Fruit fly (Drosophila melanogaster) whole organism, embryonic: ENCODE results near the gene CG6527.

Experiments
- Blimp-1 ChIP-seq: fragments of 200-800 bp; sonication (Bioruptor generic); optimal IDR thresholded peaks from 3 replicates; lab custom pipeline; 2018; ENCODE audit warnings: missing biosample characterization, missing genetic modification characterization, mild to moderate bottlenecking, moderate library complexity, missing genetic modification reagents
- CG10147 ChIP-seq: fragments of 200-800 bp; sonication (Bioruptor generic); optimal IDR thresholded peaks from 2 replicates; lab custom pipeline; 2019; ENCODE audit warnings: missing biosample characterization, mild to moderate bottlenecking, missing genetic modification characterization, moderate library complexity
- CG10462 ChIP-seq: fragments of 200-800 bp; sonication (Bioruptor generic); optimal IDR thresholded peaks from 2 replicates; lab custom pipeline; 2016; ENCODE audit warnings: missing biosample characterization, missing genetic modification characterization
- CG12104 ChIP-seq: fragments of 200-800 bp; sonication (Bioruptor generic); optimal IDR thresholded peaks from 3 replicates; lab custom pipeline; 2016; ENCODE audit warnings: missing biosample characterization, missing genetic modification characterization
- CG1233 ChIP-seq: fragments of 200-800 bp; sonication (Bioruptor generic); optimal IDR thresholded peaks from 4 replicates; lab custom pipeline; 2018; ENCODE audit warnings: missing biosample characterization, mild to moderate bottlenecking, missing genetic modification characterization
- CG13775 ChIP-seq: fragments of 200-800 bp; sonication (Bioruptor generic); optimal IDR thresholded peaks from 3 replicates; lab custom pipeline; 2017; ENCODE audit warnings: missing biosample characterization, mild to moderate bottlenecking, missing genetic modification characterization
- CG15696 ChIP-seq: fragments of 200-800 bp; sonication (Bioruptor generic); optimal IDR thresholded peaks from 2 replicates; lab custom pipeline; 2019; ENCODE audit warnings: missing biosample characterization, mild to moderate bottlenecking, missing genetic modification characterization, moderate library complexity
- CG16863 ChIP-seq: fragments of 200-800 bp; sonication (Bioruptor generic); optimal IDR thresholded peaks from 3 replicates; lab custom pipeline; 2016; ENCODE audit warnings: missing biosample characterization, missing genetic modification characterization
- CG2129 ChIP-seq: fragments of 200-800 bp; sonication (Bioruptor generic); IDR thresholded peaks from 2 replicates; pipeline ENCODE4 v1.3.6; 2022; ENCODE audit warnings: missing biosample characterization, missing genetic modification characterization; ENCODE audit not compliant: partially characterized antibody
- CG31365 ChIP-seq: fragments of 200-800 bp; sonication (Bioruptor generic); optimal IDR thresholded peaks from 2 replicates; lab custom pipeline; 2018; ENCODE audit warnings: missing biosample characterization, mild to moderate bottlenecking, missing genetic modification characterization
- CG32532 ChIP-seq: fragments of 200-800 bp; sonication (Bioruptor generic); IDR thresholded peaks from 2 replicates; pipeline ENCODE4 v1.3.6; 2022; ENCODE audit warnings: missing biosample characterization, missing genetic modification characterization
- CG3407 ChIP-seq: fragments of 200-800 bp; sonication (Bioruptor generic); optimal IDR thresholded peaks from 2 replicates; lab custom pipeline; 2018; ENCODE audit warnings: missing biosample characterization, mild to moderate bottlenecking, missing genetic modification characterization
- CG3726 ChIP-seq: fragments of 200-800 bp; sonication (Bioruptor generic); IDR thresholded peaks from 3 replicates; pipeline ENCODE4, ENCODE4 v1.3.6; 2022; ENCODE audit warnings: missing biosample characterization, missing genetic modification characterization
- CG4730 ChIP-seq: fragments of 200-800 bp; sonication (Bioruptor generic); IDR thresholded peaks from 2 replicates; pipeline ENCODE4 v1.3.6; 2022; ENCODE audit warnings: missing biosample characterization, missing genetic modification characterization
- CG6175 ChIP-seq: fragments of 200-800 bp; sonication (Bioruptor generic); IDR thresholded peaks from 3 replicates; pipeline ENCODE4 v1.3.6; 2022; ENCODE audit warnings: missing biosample characterization, missing genetic modification characterization
- CG6791 ChIP-seq: fragments of 200-800 bp; sonication (Bioruptor generic); IDR thresholded peaks from 3 replicates; pipeline ENCODE4 v1.3.6; 2022; ENCODE audit warnings: missing biosample characterization, missing genetic modification characterization; ENCODE audit not compliant: partially characterized antibody
- CG6813 ChIP-seq: fragments of 200-800 bp; sonication (Bioruptor generic); optimal IDR thresholded peaks from 2 replicates; lab custom pipeline; 2017; ENCODE audit warnings: missing biosample characterization, missing genetic modification characterization, mild to moderate bottlenecking, moderate library complexity, missing genetic modification reagents
- CG8089 ChIP-seq: fragments of 200-800 bp; sonication (Bioruptor generic); optimal IDR thresholded peaks from 3 replicates; lab custom pipeline; 2016; ENCODE audit warnings: missing biosample characterization, missing genetic modification characterization
- CG9876 ChIP-seq: fragments of 200-800 bp; sonication (Bioruptor generic); optimal IDR thresholded peaks from 2 replicates; lab custom pipeline; 2016; ENCODE audit warnings: missing biosample characterization, missing genetic modification characterization
- Fer2 ChIP-seq: fragments of 200-800 bp; sonication (Bioruptor generic); optimal IDR thresholded peaks from 2 replicates; lab custom pipeline; 2018; ENCODE audit warnings: missing biosample characterization, mild to moderate bottlenecking, missing genetic modification characterization, moderate library complexity
- Hey ChIP-seq: fragments of 200-800 bp; sonication (Bioruptor generic); optimal IDR thresholded peaks from 3 replicates; lab custom pipeline; 2018; ENCODE audit warnings: missing biosample characterization, mild to moderate bottlenecking, missing genetic modification characterization
- Kr ChIP-seq: fragments of 200-800 bp; sonication (Bioruptor generic); optimal IDR thresholded peaks from 2 replicates; lab custom pipeline; 2017; ENCODE audit warnings: missing biosample characterization, mild to moderate bottlenecking, missing genetic modification characterization
- Med ChIP-seq: fragments of 200-800 bp; sonication (Bioruptor generic); peaks from one replicate; lab custom pipeline; 2016; ENCODE audit warnings: missing biosample characterization, missing genetic modification characterization, mild to moderate bottlenecking, inconsistent platforms, moderate library complexity
- Rx ChIP-seq: fragments of 200-800 bp; sonication (Bioruptor generic); IDR thresholded peaks from 2 replicates; pipeline ENCODE4 v1.3.6; 2022; ENCODE audit warnings: missing biosample characterization, missing genetic modification characterization
- Taf1 ChIP-seq: fragments of 200-800 bp; sonication (Bioruptor generic); IDR thresholded peaks from 2 replicates; pipeline ENCODE4 v1.3.6; 2022; ENCODE audit warnings: missing biosample characterization, missing genetic modification characterization
- bbx ChIP-seq: fragments of 200-800 bp; sonication (Bioruptor generic); IDR thresholded peaks from 2 replicates; pipeline ENCODE4 v1.3.6; 2022; ENCODE audit warnings: missing biosample characterization, missing genetic modification characterization; ENCODE audit not compliant: partially characterized antibody
- bsh ChIP-seq, 2 experiments: fragments of 200-800 bp; sonication (Bioruptor generic); optimal IDR thresholded peaks; 2 replicates each; lab custom pipeline; 2017 to 2018; ENCODE audit warnings: mild to moderate bottlenecking in 2 of 2, missing biosample characterization in 2 of 2, missing genetic modification characterization in 2 of 2, moderate library complexity in 1 of 2
- btn ChIP-seq: fragments of 200-800 bp; sonication (Bioruptor generic); optimal IDR thresholded peaks from 2 replicates; lab custom pipeline; 2016; ENCODE audit warnings: missing biosample characterization, missing genetic modification characterization
- ci ChIP-seq: fragments of 200-800 bp; sonication (Bioruptor generic); IDR thresholded peaks from 3 replicates; pipeline ENCODE4 v1.3.6; 2022; ENCODE audit warnings: missing biosample characterization, missing genetic modification characterization
- gcm ChIP-seq: fragments of 200-800 bp; sonication (Bioruptor generic); optimal IDR thresholded peaks from 2 replicates; lab custom pipeline; 2019; ENCODE audit warnings: missing biosample characterization, mild to moderate bottlenecking, missing genetic modification characterization, moderate library complexity
- gcm2 ChIP-seq: fragments of 200-800 bp; sonication (Bioruptor generic); optimal IDR thresholded peaks from 2 replicates; lab custom pipeline; 2016; ENCODE audit warnings: missing biosample characterization, missing genetic modification characterization
- hbn ChIP-seq: fragments of 200-800 bp; sonication (Bioruptor generic); IDR thresholded peaks from 2 replicates; pipeline ENCODE4 v1.3.6; 2022; ENCODE audit warnings: missing biosample characterization, missing genetic modification characterization; ENCODE audit not compliant: partially characterized antibody
- hth ChIP-seq: fragments of >200 bp; optimal IDR thresholded peaks from 2 replicates; lab custom pipeline; 2017; ENCODE audit warnings: inconsistent platforms
- kah ChIP-seq: fragments of 200-800 bp; sonication (Bioruptor generic); optimal IDR thresholded peaks from 2 replicates; lab custom pipeline; 2018; ENCODE audit warnings: missing biosample characterization, mild to moderate bottlenecking, missing genetic modification characterization
- kay ChIP-seq: fragments of 200-800 bp; sonication (Bioruptor generic); optimal IDR thresholded peaks from 2 replicates; lab custom pipeline; 2016; ENCODE audit warnings: missing biosample characterization, missing genetic modification characterization
- knrl ChIP-seq: fragments of 200-800 bp; sonication (Bioruptor generic); IDR thresholded peaks from 3 replicates; pipeline ENCODE4 v1.3.6; 2022; ENCODE audit warnings: missing biosample characterization, missing genetic modification characterization; ENCODE audit not compliant: partially characterized antibody
- lola ChIP-seq, 3 experiments: fragments of >200 bp in 2 of 3; fragments of 200-800 bp in 1 of 3; sonication (Bioruptor generic) in 1 of 3; optimal IDR thresholded peaks; 2 replicates each; lab custom pipeline; 2017 to 2019; ENCODE audit warnings: missing biosample characterization in 3 of 3, missing genetic modification characterization in 3 of 3, mild to moderate bottlenecking in 1 of 3, moderate library complexity in 1 of 3
- lov ChIP-seq, 2 experiments: fragments of 200-800 bp in 1 of 2; fragments of >200 bp in 1 of 2; sonication (Bioruptor generic) in 1 of 2; IDR thresholded peaks in 1 of 2; optimal IDR thresholded peaks in 1 of 2; 2 replicates in 1 of 2; 3 replicates in 1 of 2; pipeline versions ENCODE4 v1.3.6 to Lab custom; 2017 to 2022; ENCODE audit warnings: missing biosample characterization in 1 of 2, missing genetic modification characterization in 1 of 2
- nom ChIP-seq: fragments of 200-800 bp; sonication (Bioruptor generic); optimal IDR thresholded peaks from 2 replicates; lab custom pipeline; 2017; ENCODE audit warnings: missing biosample characterization, missing genetic modification characterization, mild to moderate bottlenecking, moderate library complexity, missing genetic modification reagents
- p53 ChIP-seq: fragments of 200-800 bp; sonication (Bioruptor generic); optimal IDR thresholded peaks from 2 replicates; lab custom pipeline; 2016; ENCODE audit warnings: missing biosample characterization, missing genetic modification characterization
- pb ChIP-seq: fragments of 200-800 bp; sonication (Bioruptor generic); optimal IDR thresholded peaks from 3 replicates; lab custom pipeline; 2016; ENCODE audit warnings: missing biosample characterization, missing genetic modification characterization
- psq ChIP-seq: fragments of 200-800 bp; sonication (Bioruptor generic); optimal IDR thresholded peaks from 2 replicates; lab custom pipeline; 2017; ENCODE audit warnings: missing biosample characterization, missing genetic modification characterization
- scrt ChIP-seq: fragments of 200-800 bp; sonication (Bioruptor generic); optimal IDR thresholded peaks from 2 replicates; lab custom pipeline; 2018; ENCODE audit warnings: missing biosample characterization, mild to moderate bottlenecking, missing genetic modification characterization, moderate library complexity
- slbo ChIP-seq: fragments of 200-800 bp; sonication (Bioruptor generic); IDR thresholded peaks from 2 replicates; pipeline ENCODE4 v1.3.6; 2022; ENCODE audit warnings: missing biosample characterization, missing genetic modification characterization
- slou ChIP-seq: fragments of 200-800 bp; sonication (Bioruptor generic); optimal IDR thresholded peaks from 3 replicates; lab custom pipeline; 2016; ENCODE audit warnings: missing biosample characterization, missing genetic modification characterization
- slp2 ChIP-seq: fragments of 200-800 bp; sonication (Bioruptor generic); optimal IDR thresholded peaks from 2 replicates; lab custom pipeline; 2016; ENCODE audit warnings: missing biosample characterization, missing genetic modification characterization
- so ChIP-seq: fragments of 200-800 bp; sonication (Bioruptor generic); IDR thresholded peaks from 3 replicates; pipeline ENCODE4 v1.3.6; 2022; ENCODE audit warnings: missing biosample characterization, missing genetic modification characterization
- twi ChIP-seq: fragments of 200-800 bp; optimal IDR thresholded peaks from 2 replicates; lab custom pipeline; 2019; ENCODE audit warnings: missing biosample characterization, mild to moderate bottlenecking, missing genetic modification characterization, moderate library complexity
- z ChIP-seq: fragments of 200-800 bp; sonication (Bioruptor generic); IDR thresholded peaks from 3 replicates; pipeline ENCODE4 v1.3.6; 2022; ENCODE audit warnings: missing biosample characterization, missing genetic modification characterization

Gene CG6527

DNA sequence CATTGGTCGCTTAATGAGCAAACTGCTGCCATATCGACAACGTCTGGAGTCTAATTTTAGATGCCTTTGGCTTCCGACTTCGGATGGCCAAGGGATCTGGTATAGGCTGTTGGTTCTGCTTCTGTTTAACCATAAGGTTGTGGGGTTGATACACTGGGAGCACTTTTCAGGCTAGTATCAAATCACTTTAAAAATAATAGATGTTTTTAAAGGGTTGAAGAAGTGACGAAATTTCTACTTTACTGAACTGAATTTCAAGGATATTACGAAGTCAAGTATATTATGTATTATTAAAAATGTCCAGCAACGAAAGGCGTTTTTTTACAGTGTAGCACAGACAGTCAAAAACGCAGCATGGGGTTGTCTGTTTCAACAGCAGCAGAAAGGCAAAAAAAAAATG lies 4.4 kb downstream of the CG6527 start (continued):
- peak; percentile 60 for TF ChIP-seq slp2 (GFP tag; lab: Kevin White, UChicago)
- peak; percentile 96 for TF ChIP-seq Med (GFP tag; lab: Kevin White, UChicago)
- peak; percentile 79 for TF ChIP-seq CG1233
- TF ChIP-seq CG10462 (GFP tag; lab: Kevin White, UChicago) = peak; percentile 48
- TF ChIP-seq lola (GFP tag; optimal IDR thresholded peaks at IDR 0.05; lab: Kevin White, UChicago) = peak in 1 of 3 experiments; percentile 84
- TF ChIP-seq hbn = no peak
- TF ChIP-seq CG32532 = peak; percentile 61; the same call in 1 of the 2 replicates
- peak; percentile 16 for TF ChIP-seq p53 (GFP tag; lab: Kevin White, UChicago)
- peak; percentile 26 for TF ChIP-seq Fer2 (tag; lab: Kevin White, UChicago)
- TF ChIP-seq Rx (GFP tag; lab: Robert Waterston, UW) = peak; percentile 78
- TF ChIP-seq slbo (GFP tag; lab: Robert Waterston, UW) = peak; percentile 69
- TF ChIP-seq ci (GFP tag; lab: Robert Waterston, UW) = peak; percentile 90
- peak; percentile 32 for TF ChIP-seq gcm2 (GFP tag; lab: Kevin White, UChicago)
- TF ChIP-seq slou (GFP tag; lab: Kevin White, UChicago) = no peak
- TF ChIP-seq lov (optimal IDR thresholded peaks at IDR 0.05; lab: Kevin White, UChicago) = no peak
- TF ChIP-seq lov (GFP tag; IDR thresholded peaks at IDR 0.05; lab: Robert Waterston, UW) = peak; percentile 83; the same call in 2 of the 3 replicates
- TF ChIP-seq kah (GFP tag; lab: Kevin White, UChicago) = peak; percentile 67
- no peak for TF ChIP-seq bbx
- peak; percentile 48 for TF ChIP-seq kay (GFP tag; lab: Kevin White, UChicago)
- TF ChIP-seq Taf1 = peak; percentile 29; the same call in 1 of the 2 replicates
- peak; percentile 82 for TF ChIP-seq gcm (GFP tag; lab: Kevin White, UChicago)
- TF ChIP-seq CG16863 (GFP tag; lab: Kevin White, UChicago) = peak; percentile 67
- TF ChIP-seq CG3726 (GFP tag; lab: Robert Waterston, UW) = no peak
- no peak for TF ChIP-seq CG6791 (GFP tag; lab: Robert Waterston, UW)
- TF ChIP-seq CG8089 (GFP tag; lab: Kevin White, UChicago) = peak; percentile 68
- TF ChIP-seq so = peak; percentile 81; the same call in 2 of the 3 replicates
- no peak for TF ChIP-seq CG9876
- peak; percentile 57 for TF ChIP-seq Kr
- TF ChIP-seq Hey (tag; lab: Kevin White, UChicago) = no peak
- peak; percentile 94 for TF ChIP-seq CG15696 (tag; lab: Kevin White, UChicago)
- no peak for TF ChIP-seq knrl (GFP tag; lab: Robert Waterston, UW)
- TF ChIP-seq twi (tag; lab: Kevin White, UChicago) = peak; percentile 96
- peak; percentile 77 for TF ChIP-seq CG12104
- peak; percentile 59; the same call in 1 of the 2 replicates for TF ChIP-seq CG4730 (GFP tag; lab: Robert Waterston, UW)
- peak; percentile 46; the same call in 1 of the 3 replicates for TF ChIP-seq CG6175 (GFP tag; lab: Robert Waterston, UW)
- TF ChIP-seq CG6813 (GFP tag; lab: Kevin White, UChicago) = peak; percentile 90
- peak; percentile 56 for TF ChIP-seq scrt
- TF ChIP-seq hth = no peak
- peak; percentile 80 for TF ChIP-seq CG3407 (GFP tag; lab: Kevin White, UChicago)
- TF ChIP-seq CG13775 (GFP tag; lab: Kevin White, UChicago) = peak; percentile 73
- peak; percentile 64 for TF ChIP-seq CG31365 (tag; lab: Kevin White, UChicago)
- no peak for TF ChIP-seq CG2129 (GFP tag; lab: Robert Waterston, UW)
- peak; percentile 67 for TF ChIP-seq btn (GFP tag; lab: Kevin White, UChicago)
- peak; percentile 92 for TF ChIP-seq Blimp-1 (GFP tag; lab: Kevin White, UChicago)
- no peak for TF ChIP-seq z (GFP tag; lab: Robert Waterston, UW)
- TF ChIP-seq pb (GFP tag; lab: Kevin White, UChicago) = peak; percentile 2
- TF ChIP-seq psq (GFP tag; lab: Kevin White, UChicago) = peak; percentile 48
- peak; percentile 54 to 93 for TF ChIP-seq bsh (GFP tag; optimal IDR thresholded peaks at IDR 0.05; lab: Kevin White, UChicago)
- TF ChIP-seq nom (GFP tag; lab: Kevin White, UChicago) = peak; percentile 82
- TF ChIP-seq CG10147 = peak; percentile 75
